Worm (Caenorhabditis elegans): ENCODE data around the gene ufd-3.

ufd-3 gene

DNA sequence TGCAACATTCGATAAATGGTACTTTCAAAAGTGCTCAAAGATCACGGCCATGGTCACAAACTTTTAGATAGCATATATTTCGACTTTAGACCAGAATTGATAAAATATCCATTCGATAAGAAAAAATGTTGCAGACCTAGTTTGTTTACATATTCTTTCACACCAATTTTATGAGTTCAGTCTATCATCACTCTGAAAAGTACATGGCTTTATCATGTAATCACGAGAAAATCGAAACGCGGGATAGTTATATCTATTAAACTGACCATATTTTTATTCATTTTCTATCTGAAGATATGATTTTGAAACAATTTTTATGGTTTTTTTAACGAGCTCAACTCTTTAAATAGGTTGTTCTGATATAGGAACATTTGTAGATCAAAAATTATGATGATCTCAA, 9.1 kb upstream of the ufd-3 start, which contains the start of gene pho-11:
TSS of gene pho-11 (plus strand) at position 374 of the 400 bp plus-strand sequence.
- TF ChIP-seq F13C5.2 (tag; optimal IDR thresholded peaks at IDR 0.05) (no peak), tbx-37 (GFP tag; conservative IDR thresholded peaks at IDR 0.05) (no peak), ets-7 (tag; optimal IDR thresholded peaks at IDR 0.05) (no peak), ceh-13 (GFP tag; optimal IDR thresholded peaks at IDR 0.05) (no peak), sea-1 (GFP tag; conservative IDR thresholded peaks at IDR 0.05) (no peak), tbx-11 (GFP tag; IDR thresholded peaks at IDR 0.05) (no peak), hmg-4 (GFP tag; optimal IDR thresholded peaks at IDR 0.05) (no peak), pes-1 (GFP tag; IDR thresholded peaks at IDR 0.05) (no peak), scrt-1 (GFP tag; IDR thresholded peaks at IDR 0.05) (no peak), tra-4 (tag; optimal IDR thresholded peaks at IDR 0.05) (no peak), aly-1 (tag; optimal IDR thresholded peaks at IDR 0.05) (no peak), ceh-36 (tag; optimal IDR thresholded peaks at IDR 0.05) (no peak), flt-1 (GFP tag; IDR thresholded peaks at IDR 0.05) (no peak), hnd-1 (tag; optimal IDR thresholded peaks at IDR 0.05) (no peak), ama-1 (optimal IDR thresholded peaks at IDR 0.05) (no peak), hmbx-1 (tag; optimal IDR thresholded peaks at IDR 0.05) (no peak)

DNA sequence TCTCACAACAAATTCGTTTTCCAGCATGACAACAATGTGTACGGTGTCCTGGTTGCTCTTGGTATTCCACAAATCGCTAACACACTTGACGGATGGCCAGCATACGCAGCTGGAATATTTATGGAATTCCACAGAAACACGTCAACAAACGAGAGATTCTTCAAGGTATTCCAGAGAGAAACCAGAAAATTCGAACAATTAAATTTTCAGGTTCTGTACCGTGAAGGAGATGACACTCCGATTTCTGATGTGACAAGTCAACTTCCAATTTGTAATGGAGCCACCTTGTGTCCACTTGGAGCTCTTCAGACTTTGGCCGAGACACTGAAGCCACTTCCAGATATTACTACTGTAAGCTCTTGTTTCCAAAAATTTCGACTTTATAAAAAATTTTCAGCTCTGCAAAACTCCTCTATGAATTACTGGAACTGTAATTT, 6.6 kb upstream of the ufd-3 start:
- TF ChIP-seq scrt-1 (GFP tag; IDR thresholded peaks at IDR 0.05) (no peak), hmbx-1 (tag; optimal IDR thresholded peaks at IDR 0.05) (no peak), ama-1 (optimal IDR thresholded peaks at IDR 0.05) (no peak), hnd-1 (tag; optimal IDR thresholded peaks at IDR 0.05) (no peak), flt-1 (GFP tag; IDR thresholded peaks at IDR 0.05) (no peak), aly-1 (tag; optimal IDR thresholded peaks at IDR 0.05) (no peak), hmg-4 (GFP tag; optimal IDR thresholded peaks at IDR 0.05) (no peak), F13C5.2 (tag; optimal IDR thresholded peaks at IDR 0.05) (no peak)

DNA sequence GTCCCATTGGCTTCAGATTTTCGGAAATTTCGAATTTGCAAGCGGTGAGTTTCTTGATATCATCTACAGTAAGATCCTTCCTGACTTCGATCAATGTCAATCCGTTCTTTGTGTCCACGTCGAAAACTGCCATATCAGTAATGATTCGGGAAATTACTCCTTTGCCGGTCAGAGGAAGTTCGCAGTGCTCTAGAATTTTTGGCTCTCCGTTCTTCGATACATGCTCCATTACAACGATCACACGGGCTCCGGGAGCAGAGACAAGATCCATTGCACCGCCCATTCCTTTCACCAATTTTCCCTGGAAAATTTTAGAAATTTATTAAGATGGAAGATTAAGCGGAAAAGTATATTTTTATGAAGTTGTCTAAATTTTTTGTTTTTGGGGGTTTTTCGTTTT, 6.0 kb upstream of the ufd-3 start:
- TF ChIP-seq ama-1 (optimal IDR thresholded peaks at IDR 0.05) (no peak), pes-1 (GFP tag; IDR thresholded peaks at IDR 0.05) (no peak), scrt-1 (GFP tag; IDR thresholded peaks at IDR 0.05) (no peak), sea-1 (GFP tag; conservative IDR thresholded peaks at IDR 0.05) (no peak), hmbx-1 (tag; optimal IDR thresholded peaks at IDR 0.05) (no peak), aly-1 (tag; optimal IDR thresholded peaks at IDR 0.05) (no peak), ets-7 (tag; optimal IDR thresholded peaks at IDR 0.05) (no peak), flt-1 (GFP tag; IDR thresholded peaks at IDR 0.05) (no peak), tra-4 (tag; optimal IDR thresholded peaks at IDR 0.05) (no peak), F13C5.2 (tag; optimal IDR thresholded peaks at IDR 0.05) (no peak), B0310.2 (tag; optimal IDR thresholded peaks at IDR 0.05) (no peak), ceh-13 (GFP tag; optimal IDR thresholded peaks at IDR 0.05) (no peak), ceh-36 (tag; optimal IDR thresholded peaks at IDR 0.05) (no peak), tbx-11 (GFP tag; IDR thresholded peaks at IDR 0.05) (no peak), hmg-4 (GFP tag; optimal IDR thresholded peaks at IDR 0.05) (no peak)

DNA sequence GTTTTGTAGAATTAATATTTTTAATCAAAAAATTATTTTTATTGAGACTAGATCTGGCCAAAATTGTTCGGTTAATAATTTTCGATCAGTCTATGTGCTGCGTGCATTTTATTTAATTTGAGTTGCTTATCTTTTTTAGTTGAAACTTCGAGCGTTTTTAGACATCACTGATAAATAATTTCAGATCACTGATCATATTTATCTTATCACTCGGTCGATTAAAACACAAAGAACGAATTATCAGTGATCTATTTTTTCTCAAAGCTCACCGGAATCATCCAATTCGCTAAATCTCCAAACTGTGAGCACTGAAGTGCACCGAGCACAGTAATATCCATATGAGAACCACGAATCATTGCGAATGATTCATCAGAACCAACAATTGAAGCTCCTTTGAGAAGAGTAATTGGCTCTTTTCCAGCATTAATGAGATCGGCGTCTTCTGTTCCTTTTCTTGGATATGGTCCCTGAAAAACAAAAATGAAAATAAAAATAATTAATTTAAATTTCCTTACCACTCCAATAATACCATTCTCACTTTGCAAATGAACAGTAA, 5.4 kb upstream of the ufd-3 start:
- no peak for TF ChIP-seq B0310.2 (tag; optimal IDR thresholded peaks at IDR 0.05)
- no peak for TF ChIP-seq F13C5.2 (tag; optimal IDR thresholded peaks at IDR 0.05)
- TF ChIP-seq hmbx-1 (tag; optimal IDR thresholded peaks at IDR 0.05): no peak
- TF ChIP-seq aly-1 (tag; optimal IDR thresholded peaks at IDR 0.05): no peak
- TF ChIP-seq hnd-1 (tag; optimal IDR thresholded peaks at IDR 0.05): no peak
- TF ChIP-seq ama-1 (optimal IDR thresholded peaks at IDR 0.05): no peak
- TF ChIP-seq tra-4 (tag; optimal IDR thresholded peaks at IDR 0.05): no peak
- TF ChIP-seq tbx-11 (GFP tag; IDR thresholded peaks at IDR 0.05): no peak
- TF ChIP-seq hmg-4 (GFP tag; optimal IDR thresholded peaks at IDR 0.05): no peak
- no peak for TF ChIP-seq tbx-37 (GFP tag; conservative IDR thresholded peaks at IDR 0.05)
- no peak for TF ChIP-seq ets-7 (tag; optimal IDR thresholded peaks at IDR 0.05)
- TF ChIP-seq ceh-36 (tag; optimal IDR thresholded peaks at IDR 0.05): no peak
- no peak for TF ChIP-seq ceh-13 (GFP tag; optimal IDR thresholded peaks at IDR 0.05)
- TF ChIP-seq pes-1 (GFP tag; IDR thresholded peaks at IDR 0.05): no peak
- TF ChIP-seq scrt-1 (GFP tag; IDR thresholded peaks at IDR 0.05): no peak
- TF ChIP-seq flt-1 (GFP tag; IDR thresholded peaks at IDR 0.05): no peak
- TF ChIP-seq sea-1 (GFP tag; conservative IDR thresholded peaks at IDR 0.05): no peak

DNA sequence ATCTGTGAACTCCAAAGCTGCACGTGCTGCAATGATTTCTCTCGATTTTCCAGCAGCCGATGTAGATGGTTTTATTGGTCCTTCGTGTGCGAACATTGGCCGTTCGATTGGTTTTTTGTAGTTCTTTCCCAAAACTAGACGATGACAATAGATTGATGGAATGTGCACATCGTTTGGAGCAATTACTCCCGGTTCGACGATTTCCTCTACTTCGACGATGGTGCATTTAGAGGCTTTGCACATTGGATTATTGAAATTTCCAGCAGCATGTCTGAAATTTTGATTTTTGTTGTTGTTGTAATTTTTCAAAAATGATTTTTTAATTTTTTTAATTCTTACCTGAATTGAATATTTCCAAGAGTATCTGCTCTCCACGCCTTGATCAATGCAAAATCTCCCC, 4.9 kb upstream of the ufd-3 start:
- TF ChIP-seq scrt-1 (GFP tag; IDR thresholded peaks at IDR 0.05) (no peak), pes-1 (GFP tag; IDR thresholded peaks at IDR 0.05) (no peak), ceh-36 (tag; optimal IDR thresholded peaks at IDR 0.05) (no peak), hnd-1 (tag; optimal IDR thresholded peaks at IDR 0.05) (no peak), B0310.2 (tag; optimal IDR thresholded peaks at IDR 0.05) (no peak), ama-1 (optimal IDR thresholded peaks at IDR 0.05) (no peak)

DNA sequence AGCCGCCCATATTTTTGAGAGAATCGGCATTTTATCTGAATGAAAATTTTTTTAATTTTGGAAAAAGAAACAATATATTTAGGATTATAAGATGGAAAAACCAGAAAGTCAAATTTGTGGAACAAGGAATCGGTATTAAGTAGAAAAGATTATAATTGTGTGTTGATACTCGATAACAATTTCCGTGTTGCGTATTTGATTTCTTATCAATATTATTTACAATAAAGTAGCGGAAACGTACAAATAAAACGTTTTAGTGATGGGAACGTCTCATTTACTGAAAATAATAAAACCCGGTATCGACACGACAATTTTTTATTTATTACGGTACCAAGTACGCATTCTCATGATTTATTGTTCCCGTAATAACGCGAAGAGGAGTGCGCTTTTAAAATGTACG, 3.7 kb upstream of the ufd-3 start, which contains the start of gene C05C10.3:
TSS of gene C05C10.3 (minus strand) at position 35 of the 400 bp plus-strand sequence.
- TF ChIP-seq hmbx-1 (tag; optimal IDR thresholded peaks at IDR 0.05) (no peak), ceh-13 (GFP tag; optimal IDR thresholded peaks at IDR 0.05) (no peak), B0310.2 (tag; optimal IDR thresholded peaks at IDR 0.05) (no peak), tbx-37 (GFP tag; conservative IDR thresholded peaks at IDR 0.05) (no peak), ama-1 (optimal IDR thresholded peaks at IDR 0.05) (no peak), ceh-36 (tag; optimal IDR thresholded peaks at IDR 0.05) (no peak), pes-1 (GFP tag; IDR thresholded peaks at IDR 0.05) (no peak), hnd-1 (tag; optimal IDR thresholded peaks at IDR 0.05) (no peak), flt-1 (GFP tag; IDR thresholded peaks at IDR 0.05) (no peak), tbx-11 (GFP tag; IDR thresholded peaks at IDR 0.05) (no peak), scrt-1 (GFP tag; IDR thresholded peaks at IDR 0.05) (no peak)

DNA sequence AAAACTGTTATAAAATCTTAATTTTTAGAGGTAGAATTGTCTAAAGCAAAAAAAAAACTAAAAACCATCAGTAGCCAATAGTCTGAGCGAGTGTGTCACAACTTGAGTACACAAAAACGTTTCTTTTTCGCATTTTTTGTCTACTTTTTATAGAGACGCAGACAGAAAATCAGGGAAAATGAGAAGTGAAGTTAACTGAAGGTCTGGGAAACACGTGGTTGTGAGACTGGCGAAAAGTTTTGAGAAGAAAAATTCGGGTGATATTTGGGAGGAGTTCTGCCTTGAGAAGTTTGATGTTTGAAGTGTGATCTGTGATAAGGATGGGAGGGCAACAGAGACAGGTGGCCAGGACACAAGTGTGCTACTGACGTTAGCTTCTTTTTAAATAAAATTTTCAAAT, 2.9 kb upstream of the ufd-3 start:
- TF ChIP-seq flt-1 (GFP tag; IDR thresholded peaks at IDR 0.05) (no peak), ceh-13 (GFP tag; optimal IDR thresholded peaks at IDR 0.05) (no peak), hmbx-1 (tag; optimal IDR thresholded peaks at IDR 0.05) (no peak), aly-1 (tag; optimal IDR thresholded peaks at IDR 0.05) (no peak), ets-7 (tag; optimal IDR thresholded peaks at IDR 0.05) (no peak), B0310.2 (tag; optimal IDR thresholded peaks at IDR 0.05) (no peak), F13C5.2 (tag; optimal IDR thresholded peaks at IDR 0.05) (no peak), hmg-4 (GFP tag; optimal IDR thresholded peaks at IDR 0.05) (no peak), scrt-1 (GFP tag; IDR thresholded peaks at IDR 0.05) (no peak), tbx-11 (GFP tag; IDR thresholded peaks at IDR 0.05) (no peak), pes-1 (GFP tag; IDR thresholded peaks at IDR 0.05) (no peak), ceh-36 (tag; optimal IDR thresholded peaks at IDR 0.05) (no peak), hnd-1 (tag; optimal IDR thresholded peaks at IDR 0.05) (no peak), tra-4 (tag; optimal IDR thresholded peaks at IDR 0.05) (no peak), sea-1 (GFP tag; conservative IDR thresholded peaks at IDR 0.05) (no peak)

Data from whole organism, early embryonic.